Fruit fly (Drosophila melanogaster) whole organism, embryonic: ENCODE results near the gene Cyp4d14.
A peak's percentile ranks its signal among the peaks of the same experiment; 100 is the strongest.

Source experiments
- ATbp ChIP-seq: fragments of 200-800 bp; sonication (Bioruptor generic); optimal IDR thresholded peaks from 2 replicates; lab custom pipeline; 2017; ENCODE audit warnings: missing biosample characterization, mild to moderate bottlenecking, missing genetic modification characterization, missing genetic modification reagents
- Ada2b ChIP-seq: fragments of 200-800 bp; sonication (Bioruptor generic); IDR thresholded peaks from 2 replicates; pipeline ENCODE4 v1.3.6; 2022; ENCODE audit warnings: missing biosample characterization, missing genetic modification characterization
- CG10366 ChIP-seq: fragments of 200-800 bp; sonication (Bioruptor generic); IDR thresholded peaks from 2 replicates; pipeline ENCODE4 v1.3.6; 2022; ENCODE audit warnings: missing biosample characterization, missing genetic modification characterization
- CG10543 ChIP-seq: fragments of 200-800 bp; sonication (Bioruptor generic); optimal IDR thresholded peaks from 3 replicates; lab custom pipeline; 2017; ENCODE audit warnings: missing biosample characterization, mild to moderate bottlenecking, missing genetic modification characterization, moderate library complexity
- CG10959 ChIP-seq: fragments of 200-800 bp; sonication (Bioruptor generic); IDR thresholded peaks from 2 replicates; pipeline ENCODE4 v1.3.6; 2022; ENCODE audit warnings: missing biosample characterization, missing genetic modification characterization
- CG10979 ChIP-seq: fragments of 200-800 bp; sonication (Bioruptor generic); optimal IDR thresholded peaks from 2 replicates; lab custom pipeline; 2018; ENCODE audit warnings: missing biosample characterization, mild to moderate bottlenecking, missing genetic modification characterization, moderate library complexity
- CG11560 ChIP-seq: fragments of 200-800 bp; sonication (Bioruptor generic); IDR thresholded peaks from 3 replicates; pipeline ENCODE4 v1.3.6; 2022; ENCODE audit warnings: missing biosample characterization, missing genetic modification characterization
- CG17385 ChIP-seq: fragments of 200-800 bp; sonication (Bioruptor generic); optimal IDR thresholded peaks from 3 replicates; lab custom pipeline; 2018; ENCODE audit warnings: missing biosample characterization, mild to moderate bottlenecking, missing genetic modification characterization
- CG18619 ChIP-seq: fragments of 200-800 bp; sonication (Bioruptor generic); optimal IDR thresholded peaks from 3 replicates; lab custom pipeline; 2017; ENCODE audit warnings: missing biosample characterization, mild to moderate bottlenecking, missing genetic modification characterization
- CG31224 ChIP-seq: fragments of 200-800 bp; sonication (Bioruptor generic); IDR thresholded peaks from 2 replicates; pipeline ENCODE4 v1.3.6; 2022; ENCODE audit warnings: missing biosample characterization, missing genetic modification characterization
- CG3407 ChIP-seq: fragments of 200-800 bp; sonication (Bioruptor generic); optimal IDR thresholded peaks from 2 replicates; lab custom pipeline; 2018; ENCODE audit warnings: missing biosample characterization, mild to moderate bottlenecking, missing genetic modification characterization
- CG4328 ChIP-seq: fragments of 200-800 bp; sonication (Bioruptor generic); optimal IDR thresholded peaks from 3 replicates; lab custom pipeline; 2017; ENCODE audit warnings: missing biosample characterization, missing genetic modification reagents, missing genetic modification characterization
- CG4360 ChIP-seq: fragments of 200-800 bp; sonication (Bioruptor generic); IDR thresholded peaks from 2 replicates; pipeline ENCODE4 v1.3.6; 2022; ENCODE audit warnings: missing biosample characterization, missing genetic modification characterization
- CG5180 ChIP-seq: fragments of 200-800 bp; sonication (Bioruptor generic); optimal IDR thresholded peaks from 3 replicates; lab custom pipeline; 2017; ENCODE audit warnings: missing biosample characterization, missing genetic modification characterization, mild to moderate bottlenecking, moderate library complexity, missing genetic modification reagents
- CG7271 ChIP-seq: fragments of 200-800 bp; sonication (Bioruptor generic); optimal IDR thresholded peaks from 2 replicates; lab custom pipeline; 2018; ENCODE audit warnings: missing biosample characterization, mild to moderate bottlenecking, missing genetic modification characterization, moderate library complexity
- CG8089 ChIP-seq: fragments of 200-800 bp; sonication (Bioruptor generic); optimal IDR thresholded peaks from 3 replicates; lab custom pipeline; 2016; ENCODE audit warnings: missing biosample characterization, missing genetic modification characterization
- CG8478 ChIP-seq: fragments of >200 bp; optimal IDR thresholded peaks from 2 replicates; lab custom pipeline; 2018
- CG9437 ChIP-seq: fragments of 200-800 bp; sonication (Bioruptor generic); optimal IDR thresholded peaks from 2 replicates; lab custom pipeline; 2018; ENCODE audit warnings: missing biosample characterization, mild to moderate bottlenecking, missing genetic modification characterization
- CG9817 ChIP-seq: fragments of 200-800 bp; sonication (Bioruptor generic); optimal IDR thresholded peaks from 2 replicates; lab custom pipeline; 2018; ENCODE audit warnings: missing biosample characterization, mild to moderate bottlenecking, missing genetic modification characterization, moderate library complexity
- CTCF ChIP-seq: fragments of 200-800 bp; sonication (Bioruptor generic); optimal IDR thresholded peaks from 2 replicates; lab custom pipeline; 2017; ENCODE audit warnings: missing biosample characterization, mild to moderate bottlenecking, missing genetic modification characterization, moderate library complexity
- D19A ChIP-seq: fragments of 200-800 bp; optimal IDR thresholded peaks from 3 replicates; lab custom pipeline; 2019; ENCODE audit warnings: missing biosample characterization, mild to moderate bottlenecking, missing genetic modification characterization, moderate library complexity
- Gug ChIP-seq: fragments of 200-800 bp; sonication (Bioruptor generic); IDR thresholded peaks from 4 replicates; pipeline ENCODE4 v1.3.6; 2022; ENCODE audit warnings: missing biosample characterization, missing genetic modification characterization
- Lpt ChIP-seq: fragments of >200 bp; optimal IDR thresholded peaks from 2 replicates; lab custom pipeline; 2018; ENCODE audit warnings: missing biosample characterization, missing genetic modification characterization
- MTF-1 ChIP-seq: fragments of 200-800 bp; sonication (Bioruptor generic); optimal IDR thresholded peaks from 2 replicates; lab custom pipeline; 2018; ENCODE audit warnings: missing biosample characterization, mild to moderate bottlenecking, missing genetic modification characterization, borderline replicate concordance
- NK7.1 ChIP-seq: fragments of 200-800 bp; sonication (Bioruptor generic); optimal IDR thresholded peaks from 3 replicates; lab custom pipeline; 2016; ENCODE audit warnings: missing biosample characterization, missing genetic modification characterization
- Nf-YA ChIP-seq: fragments of 200-800 bp; sonication (Bioruptor generic); IDR thresholded peaks from 2 replicates; pipeline ENCODE4 v1.3.6; 2022; ENCODE audit warnings: missing biosample characterization, missing genetic modification characterization
- Oli ChIP-seq: fragments of 200-800 bp; sonication (Bioruptor generic); optimal IDR thresholded peaks from 2 replicates; lab custom pipeline; 2018; ENCODE audit warnings: missing biosample characterization, mild to moderate bottlenecking, missing genetic modification characterization, moderate library complexity
- Trl ChIP-seq, 3 experiments: fragments of >200 bp in 2 of 3; fragments of 200-800 bp in 1 of 3; sonication (Bioruptor generic) in 1 of 3; optimal IDR thresholded peaks; 2 replicates in 1 of 3; 3 replicates in 2 of 3; lab custom pipeline; 2016 to 2017; ENCODE audit warnings: missing biosample characterization in 1 of 3, missing genetic modification characterization in 1 of 3
- ab ChIP-seq: fragments of 200-800 bp; sonication (Bioruptor generic); optimal IDR thresholded peaks from 2 replicates; lab custom pipeline; 2016; ENCODE audit warnings: missing biosample characterization, missing genetic modification characterization
- az2 ChIP-seq: fragments of 200-800 bp; sonication (Bioruptor generic); optimal IDR thresholded peaks from 3 replicates; lab custom pipeline; 2016; ENCODE audit warnings: missing biosample characterization, missing genetic modification characterization
- chn ChIP-seq: fragments of 200-800 bp; sonication (Bioruptor generic); optimal IDR thresholded peaks from 2 replicates; lab custom pipeline; 2016; ENCODE audit warnings: missing biosample characterization, missing genetic modification characterization
- dan ChIP-seq: fragments of 200-800 bp; sonication (Bioruptor generic); IDR thresholded peaks from 2 replicates; pipeline ENCODE4 v1.3.6; 2022; ENCODE audit warnings: missing biosample characterization, missing genetic modification characterization
- danr ChIP-seq: fragments of 200-800 bp; sonication (Bioruptor generic); IDR thresholded peaks from 2 replicates; pipeline ENCODE4 v1.3.6; 2022; ENCODE audit warnings: missing biosample characterization, missing genetic modification characterization
- gcm ChIP-seq: fragments of 200-800 bp; sonication (Bioruptor generic); optimal IDR thresholded peaks from 2 replicates; lab custom pipeline; 2019; ENCODE audit warnings: missing biosample characterization, mild to moderate bottlenecking, missing genetic modification characterization, moderate library complexity
- grau ChIP-seq: fragments of 200-800 bp; optimal IDR thresholded peaks from 3 replicates; lab custom pipeline; 2019; ENCODE audit warnings: missing biosample characterization, mild to moderate bottlenecking, missing genetic modification characterization, moderate library complexity
- hbn ChIP-seq: fragments of 200-800 bp; sonication (Bioruptor generic); IDR thresholded peaks from 2 replicates; pipeline ENCODE4 v1.3.6; 2022; ENCODE audit warnings: missing biosample characterization, missing genetic modification characterization; ENCODE audit not compliant: partially characterized antibody
- knrl ChIP-seq: fragments of 200-800 bp; sonication (Bioruptor generic); IDR thresholded peaks from 3 replicates; pipeline ENCODE4 v1.3.6; 2022; ENCODE audit warnings: missing biosample characterization, missing genetic modification characterization; ENCODE audit not compliant: partially characterized antibody
- lab ChIP-seq: fragments of 200-800 bp; sonication (Bioruptor generic); optimal IDR thresholded peaks from 3 replicates; lab custom pipeline; 2017; ENCODE audit warnings: missing biosample characterization, missing genetic modification characterization, mild to moderate bottlenecking, moderate library complexity, missing genetic modification reagents
- org-1 ChIP-seq: fragments of 200-800 bp; sonication (Bioruptor generic); optimal IDR thresholded peaks from 2 replicates; lab custom pipeline; 2017; ENCODE audit warnings: missing biosample characterization, missing genetic modification characterization
- pb ChIP-seq: fragments of 200-800 bp; sonication (Bioruptor generic); optimal IDR thresholded peaks from 3 replicates; lab custom pipeline; 2016; ENCODE audit warnings: missing biosample characterization, missing genetic modification characterization
- prd ChIP-seq, 3 experiments: fragments of >200 bp in 2 of 3; fragments of 200-800 bp in 1 of 3; sonication (Bioruptor generic) in 1 of 3; optimal IDR thresholded peaks in 2 of 3; IDR thresholded peaks in 1 of 3; 2 replicates in 2 of 3; 3 replicates in 1 of 3; pipeline versions ENCODE4 v1.3.6 to Lab custom; 2017 to 2022; ENCODE audit warnings: missing biosample characterization in 1 of 3, missing genetic modification characterization in 1 of 3
- pzg ChIP-seq: fragments of 200-800 bp; sonication (Bioruptor generic); optimal IDR thresholded peaks from 3 replicates; lab custom pipeline; 2018; ENCODE audit warnings: missing biosample characterization, mild to moderate bottlenecking, missing genetic modification characterization, moderate library complexity
- rib ChIP-seq: fragments of 200-800 bp; sonication (Bioruptor generic); IDR thresholded peaks from 2 replicates; pipeline ENCODE4 v1.3.6; 2022; ENCODE audit warnings: missing biosample characterization, missing genetic modification characterization
- ro ChIP-seq: fragments of 200-800 bp; sonication (Bioruptor generic); IDR thresholded peaks from 2 replicates; pipeline ENCODE4 v1.3.6; 2022; ENCODE audit warnings: missing biosample characterization, missing genetic modification characterization
- tap ChIP-seq: fragments of 200-800 bp; optimal IDR thresholded peaks from 3 replicates; lab custom pipeline; 2019; ENCODE audit warnings: missing biosample characterization, mild to moderate bottlenecking, missing genetic modification characterization, moderate library complexity
- tin ChIP-seq: fragments of 200-800 bp; sonication (Bioruptor generic); optimal IDR thresholded peaks from 3 replicates; lab custom pipeline; 2016; ENCODE audit warnings: missing biosample characterization, missing genetic modification characterization
- trem ChIP-seq: fragments of 200-800 bp; optimal IDR thresholded peaks from 3 replicates; lab custom pipeline; 2019; ENCODE audit warnings: missing biosample characterization, mild to moderate bottlenecking, missing genetic modification characterization, moderate library complexity
- trh ChIP-seq: fragments of 200-800 bp; sonication (Bioruptor generic); optimal IDR thresholded peaks from 2 replicates; lab custom pipeline; 2016; ENCODE audit warnings: missing biosample characterization, missing genetic modification characterization
- vfl ChIP-seq: fragments of 200-800 bp; sonication (Bioruptor generic); optimal IDR thresholded peaks from 2 replicates; lab custom pipeline; 2016; ENCODE audit warnings: missing biosample characterization, missing genetic modification characterization

Cyp4d14 gene

DNA sequence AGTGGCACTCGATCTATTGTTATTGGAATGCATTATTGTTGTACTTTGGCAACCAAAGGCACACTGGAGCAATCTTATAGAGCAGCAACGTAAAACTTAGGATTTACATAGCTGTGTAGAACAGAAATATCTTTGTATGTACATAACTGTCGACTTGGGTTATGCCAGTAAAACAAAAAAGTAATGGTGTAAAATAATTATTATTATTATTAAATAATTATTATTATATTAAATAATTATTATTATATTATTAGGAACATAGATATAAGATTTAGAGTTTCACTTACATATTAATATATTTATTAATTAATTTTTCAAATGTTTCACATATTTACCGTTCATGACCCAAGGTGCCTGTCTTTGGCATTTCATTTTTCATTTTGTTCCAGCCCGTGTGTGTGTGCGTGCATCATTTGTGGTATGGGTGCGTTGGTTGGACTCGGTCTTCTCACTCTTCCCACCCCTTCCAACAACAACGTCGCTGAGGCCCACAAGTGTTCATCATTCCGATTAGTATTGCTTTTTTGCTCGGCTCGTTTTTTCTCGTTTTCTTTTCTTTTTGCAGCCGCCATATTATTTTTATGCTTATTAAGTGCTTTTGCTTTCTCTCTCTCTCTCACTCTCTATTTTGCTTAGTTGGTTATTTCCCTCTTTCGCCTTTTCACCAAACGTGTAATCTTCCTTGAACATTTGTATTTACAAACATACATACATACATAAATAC is 51.0 kb downstream of the Cyp4d14 start (continued):
- TF ChIP-seq trh (peak; percentile 86), chn (GFP tag; lab: Kevin White, UChicago) (peak; percentile 84), ab (peak; percentile 89), CTCF (peak; percentile 70), tap (tag; lab: Kevin White, UChicago) (peak; percentile 96), Gug (GFP tag; lab: Robert Waterston, UW) (peak; percentile 94), tin (GFP tag; lab: Kevin White, UChicago) (peak; percentile 95), Oli (tag; lab: Kevin White, UChicago) (peak; percentile 99), CG10366 (GFP tag; lab: Robert Waterston, UW) (peak; percentile 88), CG9817 (tag; lab: Kevin White, UChicago) (peak; percentile 96), dan (GFP tag; lab: Robert Waterston, UW) (peak; percentile 75), knrl (GFP tag; lab: Robert Waterston, UW) (peak; percentile 44; the same call in 2 of the 3 replicates), CG5180 (peak; percentile 88), CG3407 (peak; percentile 94), MTF-1 (GFP tag; lab: Kevin White, UChicago) (peak; percentile 85), Trl (optimal IDR thresholded peaks at IDR 0.05; lab: Kevin White, UChicago) (peak in 1 of 2 experiments; percentile 45), Trl (GFP tag; optimal IDR thresholded peaks at IDR 0.05; lab: Kevin White, UChicago) (peak; percentile 82), CG11560 (peak; percentile 80), CG10543 (GFP tag; lab: Kevin White, UChicago) (peak; percentile 99), az2 (peak; percentile 94), prd (optimal IDR thresholded peaks at IDR 0.05; lab: Kevin White, UChicago) (no peak), prd (GFP tag; IDR thresholded peaks at IDR 0.05; lab: Robert Waterston, UW) (peak; percentile 95), CG8089 (peak; percentile 71), pzg (GFP tag; lab: Kevin White, UChicago) (no peak), CG8478 (lab: Kevin White, UChicago) (no peak), trem (tag; lab: Kevin White, UChicago) (peak; percentile 96), CG9437 (GFP tag; lab: Kevin White, UChicago) (peak; percentile 96), Nf-YA (GFP tag; lab: Robert Waterston, UW) (peak; percentile 66; the same call in 1 of the 2 replicates), Lpt (GFP tag; lab: Kevin White, UChicago) (no peak), org-1 (peak; percentile 91), rib (no peak), grau (tag; lab: Kevin White, UChicago) (peak; percentile 98), hbn (GFP tag; lab: Robert Waterston, UW) (no peak), CG4328 (peak; percentile 98), danr (GFP tag; lab: Robert Waterston, UW) (peak; percentile 91), NK7.1 (peak; percentile 74), CG10979 (tag; lab: Kevin White, UChicago) (peak; percentile 99), ro (peak; percentile 90), CG18619 (GFP tag; lab: Kevin White, UChicago) (peak; percentile 99), CG17385 (peak; percentile 96), lab (GFP tag; lab: Kevin White, UChicago) (peak; percentile 97), CG10959 (GFP tag; lab: Robert Waterston, UW) (peak; percentile 90), CG7271 (peak; percentile 87), vfl (GFP tag; lab: Kevin White, UChicago) (peak; percentile 68), pb (GFP tag; lab: Kevin White, UChicago) (peak; percentile 72), gcm (GFP tag; lab: Kevin White, UChicago) (peak; percentile 98), Ada2b (GFP tag; lab: Robert Waterston, UW) (peak; percentile 89), ATbp (GFP tag; lab: Kevin White, UChicago) (peak; percentile 95), CG31224 (GFP tag; lab: Robert Waterston, UW) (peak; percentile 87), D19A (tag; lab: Kevin White, UChicago) (peak; percentile 97), CG4360 (peak; percentile 77)
